Fruit fly (Drosophila melanogaster): ENCODE data around the gene myo.

myo gene

DNA sequence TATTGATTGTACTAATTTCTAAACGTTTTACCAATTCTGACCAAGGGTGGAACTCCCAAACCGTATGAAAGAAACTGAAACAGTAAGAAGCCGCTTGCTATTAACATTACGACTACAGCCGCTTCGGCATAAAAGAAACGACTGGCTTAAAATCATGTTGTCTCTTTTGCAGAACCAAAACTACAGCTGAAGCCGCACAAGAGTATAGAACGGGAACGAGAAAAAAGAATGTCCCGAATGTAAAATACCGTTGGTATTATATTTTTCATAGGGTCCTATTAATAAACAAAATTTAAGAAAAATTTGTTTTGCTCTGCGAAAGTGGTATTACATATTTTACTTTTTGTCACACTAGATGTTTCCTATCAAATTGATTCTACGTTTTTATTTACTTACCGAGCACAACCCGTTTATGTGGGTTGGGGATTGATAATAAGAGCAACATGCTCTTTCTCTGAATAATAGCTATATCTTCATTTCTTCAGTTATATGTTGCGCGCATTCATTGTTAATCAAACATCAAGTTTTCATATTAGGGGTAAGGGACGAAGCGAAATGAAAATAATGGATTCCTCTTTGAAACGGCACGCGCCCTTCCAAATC lies 49.3 kb downstream of the myo start, which contains the start of gene Ekar:
Ekar (minus strand) TSS at position 143 of the 603 bp plus-strand sequence.
- TF ChIP-seq D1 (tag; optimal IDR thresholded peaks at IDR 0.05) = peak; percentile 26
- TF ChIP-seq CG34367 (tag; optimal IDR thresholded peaks at IDR 0.05) = no peak
